Worm (Caenorhabditis elegans): ENCODE measurements around the gene ppm-1.A.

ppm-1.A gene

DNA sequence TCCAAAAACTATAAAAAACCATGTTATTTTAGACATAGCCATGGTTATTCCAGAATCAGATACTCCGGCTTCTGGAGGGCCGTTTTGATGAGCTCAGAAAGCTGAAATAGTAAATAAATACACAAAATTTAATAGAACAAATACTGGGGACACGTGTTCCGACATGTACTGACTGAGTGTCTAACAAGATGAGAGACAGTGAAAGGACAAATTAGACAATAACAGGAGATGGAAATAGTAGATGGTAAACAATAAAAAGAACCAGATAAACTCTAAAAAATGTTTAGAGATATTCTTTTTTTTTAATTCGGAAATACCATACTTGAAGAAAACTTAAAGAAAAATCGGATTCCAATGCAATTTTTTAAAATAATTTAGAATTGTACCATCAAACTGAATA, 51.5 kb downstream of the ppm-1.A start, which contains the start of gene Y32F6B.1:
TSS of gene Y32F6B.1 (minus strand) at position 101 of the 400 bp plus-strand sequence.
- TF ChIP-seq ceh-16 (tag; optimal IDR thresholded peaks at IDR 0.05) (no peak), tbx-2 (tag; optimal IDR thresholded peaks at IDR 0.05) (no peak), snpc-4 (tag; optimal IDR thresholded peaks at IDR 0.05) (no peak), egl-5 (tag; optimal IDR thresholded peaks at IDR 0.05) (no peak), ZK546.5 (tag; optimal IDR thresholded peaks at IDR 0.05) (no peak), nhr-77 (tag; optimal IDR thresholded peaks at IDR 0.05) (no peak), elt-1 (tag; optimal IDR thresholded peaks at IDR 0.05) (no peak), ceh-9 (tag; optimal IDR thresholded peaks at IDR 0.05) (no peak), aly-2 (tag; optimal IDR thresholded peaks at IDR 0.05) (no peak), elt-3 (tag; optimal IDR thresholded peaks at IDR 0.05) (no peak), nhr-76 (tag; optimal IDR thresholded peaks at IDR 0.05) (no peak), unc-62 (GFP tag; optimal IDR thresholded peaks at IDR 0.05) (no peak)

DNA sequence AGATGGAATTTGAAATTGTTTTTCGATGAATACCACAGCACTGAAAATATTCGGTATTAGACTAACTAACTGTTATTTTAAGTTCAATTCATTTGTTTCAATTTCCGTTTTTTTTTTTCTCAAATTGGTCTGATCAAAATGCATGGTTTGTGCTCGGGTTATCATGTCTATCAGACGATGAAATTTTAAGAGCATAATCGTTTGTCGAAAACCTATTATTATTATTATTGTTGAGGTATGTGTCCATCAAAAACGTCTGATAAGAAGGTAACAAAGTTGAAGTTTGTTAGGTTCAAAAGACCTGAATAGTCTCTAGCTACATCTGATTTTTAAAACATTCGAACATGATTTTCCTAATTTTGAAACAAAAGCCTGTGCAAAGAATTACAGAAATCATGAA, 52.2 kb downstream of the ppm-1.A start:
- TF ChIP-seq pqm-1 (tag; optimal IDR thresholded peaks at IDR 0.05) (peak; percentile 16), ztf-11 (tag; optimal IDR thresholded peaks at IDR 0.05) (no peak), elt-2 (tag; optimal IDR thresholded peaks at IDR 0.05) (peak; percentile 85)
